Worm (Caenorhabditis elegans) whole organism, late embryonic: ENCODE results near the gene C26E1.2.

Experiments used
- T23F11.4 ChIP-seq: fragments of 200-800 bp; sonication (Bioruptor generic); optimal IDR thresholded peaks from 2 replicates; lab custom pipeline; 2018; ENCODE audit warnings: mild to moderate bottlenecking, missing genetic modification characterization, missing compliant biosample characterization
- ama-1 ChIP-seq: fragments of 150-350 bp; optimal IDR thresholded peaks from 2 replicates; lab custom pipeline; 2014
- ceh-19 ChIP-seq: fragments of 200-800 bp; sonication (Bioruptor generic); optimal IDR thresholded peaks from 2 replicates; lab custom pipeline; 2018; ENCODE audit warnings: mild to moderate bottlenecking, missing genetic modification characterization, missing compliant biosample characterization
- fkh-10 ChIP-seq: fragments of 150-350 bp; optimal IDR thresholded peaks from 2 replicates; lab custom pipeline; 2014; ENCODE audit warnings: missing biosample characterization, missing genetic modification reagents, missing genetic modification characterization
- pat-9 ChIP-seq: fragments of 200-800 bp; sonication (Bioruptor generic); optimal IDR thresholded peaks from 2 replicates; lab custom pipeline; 2018; ENCODE audit warnings: mild to moderate bottlenecking, missing genetic modification characterization, moderate library complexity, missing compliant biosample characterization
- pha-4 ChIP-seq: fragments of 150-350 bp; optimal IDR thresholded peaks from 2 replicates; lab custom pipeline; 2018; ENCODE audit warnings: missing biosample characterization, missing genetic modification reagents, missing genetic modification characterization
- pqm-1 ChIP-seq: sonication (generic microtip); optimal IDR thresholded peaks from 2 replicates; lab custom pipeline; 2016; ENCODE audit warnings: missing genetic modification characterization, missing compliant biosample characterization
- pros-1 ChIP-seq: fragments of 150-350 bp; optimal IDR thresholded peaks from 2 replicates; lab custom pipeline; 2014; ENCODE audit warnings: missing biosample characterization, missing genetic modification reagents, missing genetic modification characterization
- tbx-2 ChIP-seq: sonication (generic microtip); optimal IDR thresholded peaks from 2 replicates; lab custom pipeline; 2016; ENCODE audit warnings: missing genetic modification characterization, missing compliant biosample characterization
- ttx-3 ChIP-seq: sonication (generic microtip); optimal IDR thresholded peaks from 2 replicates; lab custom pipeline; 2016; ENCODE audit warnings: missing genetic modification reagents, missing genetic modification characterization, missing compliant biosample characterization
- unc-86 ChIP-seq: sonication (generic microtip); optimal IDR thresholded peaks from 2 replicates; lab custom pipeline; 2016; ENCODE audit warnings: missing genetic modification characterization, missing compliant biosample characterization

DNA sequence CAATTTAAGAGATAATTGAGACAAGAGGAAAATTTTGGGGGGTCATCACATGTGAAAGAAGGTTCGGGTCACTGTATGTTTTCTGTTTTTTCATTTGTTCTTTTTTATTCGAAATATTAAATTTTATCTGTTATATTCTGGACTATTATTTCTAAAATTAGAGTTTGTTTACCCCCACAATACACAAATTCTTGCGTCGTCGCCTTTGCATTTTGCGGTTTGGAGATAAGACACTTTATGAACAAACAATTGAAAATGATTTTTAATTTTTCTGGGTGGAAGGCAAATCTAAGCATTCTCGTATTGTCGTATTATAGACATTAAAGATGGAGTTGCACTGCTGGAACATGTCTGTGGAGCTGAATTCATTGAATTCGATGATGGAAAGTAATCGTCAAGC is 31.6 kb upstream of the C26E1.2 start:
- TF ChIP-seq pros-1 (no peak), pqm-1 (tag; lab: Kevin White, UChicago) (no peak), ttx-3 (tag; lab: Kevin White, UChicago) (no peak), fkh-10 (GFP tag; lab: Kevin White, UChicago) (no peak), pha-4 (no peak), ceh-19 (GFP tag; lab: Kevin White, UChicago) (no peak), T23F11.4 (GFP tag; lab: Kevin White, UChicago) (no peak), tbx-2 (no peak), pat-9 (tag; lab: Kevin White, UChicago) (no peak), ama-1 (no peak), unc-86 (no peak)
